Fruit fly (Drosophila melanogaster): ENCODE measurements around the gene Scp2.

DNA sequence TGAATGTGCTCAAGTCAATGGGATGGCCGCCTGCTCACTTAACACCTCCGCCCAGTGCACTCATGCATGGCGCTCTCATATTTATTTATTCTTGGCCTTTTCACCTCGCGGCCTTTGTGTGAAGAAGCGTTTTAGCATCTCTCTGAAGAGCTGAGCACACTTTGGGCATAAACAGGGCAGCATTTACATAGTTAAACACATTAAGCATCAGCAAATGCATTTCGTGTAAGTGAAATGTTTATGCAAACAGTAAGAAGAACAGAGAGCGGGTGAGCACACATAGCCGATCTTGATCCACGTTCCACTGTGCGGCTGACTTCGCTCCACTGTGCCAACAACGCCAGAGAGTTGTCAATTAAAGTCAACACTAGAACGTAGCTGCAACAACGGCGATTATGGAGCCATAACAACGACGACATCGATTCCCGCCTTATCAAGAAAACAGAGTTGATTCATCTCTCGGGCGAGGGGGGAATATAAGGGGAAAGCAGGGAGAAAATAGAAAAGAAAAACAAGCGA, 58.8 kb downstream of the Scp2 start:
- TF ChIP-seq usp (GFP tag; optimal IDR thresholded peaks at IDR 0.05) (no peak), Mio (GFP tag; optimal IDR thresholded peaks at IDR 0.05) (no peak), Dfd (GFP tag; optimal IDR thresholded peaks at IDR 0.05) (no peak), foxo (GFP tag; optimal IDR thresholded peaks at IDR 0.05) (no peak), woc (GFP tag; optimal IDR thresholded peaks at IDR 0.05) (no peak), Dif (GFP tag; optimal IDR thresholded peaks at IDR 0.05; ENCODE audit: partially characterized antibody) (no peak), psq (GFP tag; optimal IDR thresholded peaks at IDR 0.05) (no peak), lola (GFP tag; optimal IDR thresholded peaks at IDR 0.05) (no peak), CG32264 (GFP tag; optimal IDR thresholded peaks at IDR 0.05) (no peak), dl (GFP tag; optimal IDR thresholded peaks at IDR 0.05; ENCODE audit: insufficient read depth in 1 of 2, partially characterized antibody in 2 of 2) (no peak), sv (GFP tag; optimal IDR thresholded peaks at IDR 0.05) (no peak)
